Fruit fly (Drosophila melanogaster): ENCODE measurements around the gene tnc.

Gene tnc

DNA sequence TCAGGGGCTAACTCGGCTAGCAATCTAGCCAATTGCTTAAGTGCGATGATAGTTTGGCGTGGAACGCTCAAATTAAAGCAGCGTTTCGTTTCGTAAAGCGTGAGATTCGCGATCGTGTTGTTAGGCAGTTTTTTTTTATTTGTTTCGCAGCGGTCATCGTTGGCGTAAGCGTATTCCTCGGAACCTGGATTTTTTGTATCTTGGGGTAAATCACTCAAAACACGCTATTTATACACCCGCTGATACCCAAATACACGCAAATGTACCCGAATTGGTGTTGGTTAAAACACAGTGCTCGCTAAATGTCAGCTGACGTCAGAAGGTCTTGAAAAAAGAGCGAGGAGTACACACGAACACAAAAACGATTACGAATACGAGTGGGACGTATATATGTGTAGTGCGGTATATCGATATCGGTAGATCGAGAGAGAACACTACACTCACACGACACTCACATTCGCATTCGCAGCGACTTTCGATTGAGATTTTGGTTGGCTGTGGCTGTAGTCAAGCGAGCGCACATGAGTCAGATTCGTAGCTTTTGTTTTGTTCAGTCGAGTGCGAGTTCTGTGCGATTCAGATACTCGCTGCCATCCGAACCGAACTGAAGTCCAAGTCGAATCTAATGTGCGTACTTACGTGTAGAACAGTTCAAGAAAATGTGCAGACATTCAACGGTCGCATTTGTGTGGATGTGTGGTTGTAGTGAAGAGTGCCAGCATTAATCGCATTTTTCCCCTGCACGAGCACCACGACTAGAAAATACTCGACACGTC is 65.7 kb downstream of the tnc start (continued):
- TF ChIP-seq dan (GFP tag; IDR thresholded peaks at IDR 0.05) (no peak), crol (GFP tag; IDR thresholded peaks at IDR 0.05) (no peak), fd64A (GFP tag; optimal IDR thresholded peaks at IDR 0.05) (no peak), Xbp1 (GFP tag; optimal IDR thresholded peaks at IDR 0.05) (no peak), CG32772 (GFP tag; IDR thresholded peaks at IDR 0.05) (no peak), ci (GFP tag; IDR thresholded peaks at IDR 0.05) (no peak), CG10209 (GFP tag; optimal IDR thresholded peaks at IDR 0.05) (no peak), insv (GFP tag; optimal IDR thresholded peaks at IDR 0.05) (peak in 1 of 2 experiments; percentile 5), Dll (GFP tag; IDR thresholded peaks at IDR 0.05; ENCODE audit: partially characterized antibody) (no peak), Doc2 (GFP tag; IDR thresholded peaks at IDR 0.05) (no peak), CG3065 (GFP tag; optimal IDR thresholded peaks at IDR 0.05) (no peak), CG11723 (GFP tag; optimal IDR thresholded peaks at IDR 0.05) (no peak), CG10462 (GFP tag; optimal IDR thresholded peaks at IDR 0.05) (no peak), Optix (GFP tag; IDR thresholded peaks at IDR 0.05) (no peak), unpg (GFP tag; optimal IDR thresholded peaks at IDR 0.05) (no peak), MTF-1 (GFP tag; optimal IDR thresholded peaks at IDR 0.05; ENCODE audit: borderline replicate concordance) (peak; percentile 24), Hr51 (GFP tag; optimal IDR thresholded peaks at IDR 0.05) (no peak), Med (GFP tag) (peak; percentile 80), mirr (GFP tag; optimal IDR thresholded peaks at IDR 0.05) (peak; percentile 93), BEAF-32 (GFP tag; optimal IDR thresholded peaks at IDR 0.05) (peak; percentile 46), croc (GFP tag; conservative IDR thresholded peaks at IDR 0.05) (no peak), CG7745 (tag; optimal IDR thresholded peaks at IDR 0.05) (peak; percentile 38), CG31224 (GFP tag; IDR thresholded peaks at IDR 0.05) (no peak), mld (GFP tag; IDR thresholded peaks at IDR 0.05; ENCODE audit: partially characterized antibody) (no peak), wdn (GFP tag; IDR thresholded peaks at IDR 0.05) (no peak), Dek (tag; optimal IDR thresholded peaks at IDR 0.05) (no peak), CG3726 (GFP tag; IDR thresholded peaks at IDR 0.05) (no peak), Trl (optimal IDR thresholded peaks at IDR 0.05) (peak; percentile 49 to 84), Trl (GFP tag; optimal IDR thresholded peaks at IDR 0.05) (peak; percentile 9), vfl (GFP tag; optimal IDR thresholded peaks at IDR 0.05) (no peak), pzg (GFP tag; optimal IDR thresholded peaks at IDR 0.05) (peak; percentile 32), emc (GFP tag; optimal IDR thresholded peaks at IDR 0.05) (no peak), Mes4 (GFP tag; optimal IDR thresholded peaks at IDR 0.05) (no peak), z (GFP tag; IDR thresholded peaks at IDR 0.05) (no peak), Ets97D (GFP tag; optimal IDR thresholded peaks at IDR 0.05) (no peak), bowl (GFP tag; IDR thresholded peaks at IDR 0.05) (no peak), CG2120 (GFP tag; optimal IDR thresholded peaks at IDR 0.05) (no peak), Fer3 (tag; optimal IDR thresholded peaks at IDR 0.05) (no peak), luna (GFP tag; optimal IDR thresholded peaks at IDR 0.05) (no peak), NFAT (GFP tag; IDR thresholded peaks at IDR 0.05) (no peak), Hey (tag; optimal IDR thresholded peaks at IDR 0.05) (no peak), pnt (GFP tag; optimal IDR thresholded peaks at IDR 0.05) (no peak), cas (GFP tag; IDR thresholded peaks at IDR 0.05) (no peak), CG34376 (GFP tag; optimal IDR thresholded peaks at IDR 0.05) (peak; percentile 91), Antp (GFP tag; optimal IDR thresholded peaks at IDR 0.05) (no peak), CG9876 (GFP tag; optimal IDR thresholded peaks at IDR 0.05) (no peak), zf30C (GFP tag; optimal IDR thresholded peaks at IDR 0.05) (peak; percentile 11), ems (GFP tag; optimal IDR thresholded peaks at IDR 0.05) (no peak), pita (GFP tag; optimal IDR thresholded peaks at IDR 0.05) (no peak), jumu (GFP tag; optimal IDR thresholded peaks at IDR 0.05) (peak; percentile 17), Spps (tag; optimal IDR thresholded peaks at IDR 0.05) (no peak)
